Worm (Caenorhabditis elegans): ENCODE measurements around the gene ZK686.6.
A peak's percentile ranks its signal among the peaks of the same experiment; 100 is the strongest.

The ZK686.6 gene

ce11 chrIII:7795311-7795710 is 22.5 kb upstream of the ZK686.6 start, which contains the start of gene cyk-7:
TSS of gene cyk-7 (minus strand) at chrIII:7795409.
- TF ChIP-seq hlh-1 (tag; optimal IDR thresholded peaks at IDR 0.05), result no peak
- no peak for TF ChIP-seq nhr-28 (tag; optimal IDR thresholded peaks at IDR 0.05)
- TF ChIP-seq unc-39 (tag; optimal IDR thresholded peaks at IDR 0.05), result no peak
- no peak for TF ChIP-seq nhr-76 (tag; optimal IDR thresholded peaks at IDR 0.05)
- no peak for TF ChIP-seq snpc-4 (tag; optimal IDR thresholded peaks at IDR 0.05)
- no peak for TF ChIP-seq lin-32 (GFP tag; optimal IDR thresholded peaks at IDR 0.05)
- TF ChIP-seq tbx-8 (GFP tag; optimal IDR thresholded peaks at IDR 0.05), result no peak
- TF ChIP-seq ceh-39 (tag; optimal IDR thresholded peaks at IDR 0.05), result no peak
- no peak for TF ChIP-seq bed-3 (GFP tag; optimal IDR thresholded peaks at IDR 0.05)
- no peak for TF ChIP-seq nhr-237 (tag; optimal IDR thresholded peaks at IDR 0.05)
- no peak for TF ChIP-seq elt-3 (tag; optimal IDR thresholded peaks at IDR 0.05)
- TF ChIP-seq ceh-43 (GFP tag; optimal IDR thresholded peaks at IDR 0.05), result no peak
- TF ChIP-seq unc-62 (GFP tag; optimal IDR thresholded peaks at IDR 0.05), result no peak
- no peak for TF ChIP-seq sptf-1 (tag; optimal IDR thresholded peaks at IDR 0.05)
- TF ChIP-seq mab-5 (tag; optimal IDR thresholded peaks at IDR 0.05), result no peak
- no peak for TF ChIP-seq ces-1 (GFP tag; optimal IDR thresholded peaks at IDR 0.05)
- TF ChIP-seq M03D4.4 (tag; optimal IDR thresholded peaks at IDR 0.05), result no peak
- no peak for TF ChIP-seq drap-1 (GFP tag; optimal IDR thresholded peaks at IDR 0.05)
- TF ChIP-seq ztf-11 (tag; optimal IDR thresholded peaks at IDR 0.05), result no peak
- TF ChIP-seq pha-4 (tag; optimal IDR thresholded peaks at IDR 0.05), result no peak

- TF ChIP-seq ceh-43 (GFP tag; optimal IDR thresholded peaks at IDR 0.05) (no peak), cnd-1 (tag; optimal IDR thresholded peaks at IDR 0.05) (no peak), snpc-4 (tag; optimal IDR thresholded peaks at IDR 0.05) (no peak), unc-39 (tag; optimal IDR thresholded peaks at IDR 0.05) (no peak), unc-62 (GFP tag; optimal IDR thresholded peaks at IDR 0.05) (no peak), ham-2 (GFP tag; optimal IDR thresholded peaks at IDR 0.05) (no peak), pha-4 (tag; optimal IDR thresholded peaks at IDR 0.05) (no peak), drap-1 (GFP tag; optimal IDR thresholded peaks at IDR 0.05) (no peak), lin-13 (tag; optimal IDR thresholded peaks at IDR 0.05) (no peak), nhr-28 (tag; optimal IDR thresholded peaks at IDR 0.05) (no peak), mab-5 (tag; optimal IDR thresholded peaks at IDR 0.05) (no peak), flh-1 (GFP tag; optimal IDR thresholded peaks at IDR 0.05) (no peak), nhr-2 (tag; optimal IDR thresholded peaks at IDR 0.05) (no peak), elt-1 (tag; optimal IDR thresholded peaks at IDR 0.05; ENCODE audit: borderline replicate concordance, insufficient read depth) (no peak), bed-3 (GFP tag; optimal IDR thresholded peaks at IDR 0.05) (no peak), mls-2 (tag; optimal IDR thresholded peaks at IDR 0.05) (no peak), zip-8 (tag; optimal IDR thresholded peaks at IDR 0.05) (no peak), nhr-12 (tag; optimal IDR thresholded peaks at IDR 0.05) (no peak), nhr-76 (tag; optimal IDR thresholded peaks at IDR 0.05) (no peak)
Measured at ce11 chrIII:7792970-7793369, 20.2 kb upstream of the ZK686.6 start.

- TF ChIP-seq lin-32 (GFP tag; optimal IDR thresholded peaks at IDR 0.05) (no peak), flh-1 (GFP tag; optimal IDR thresholded peaks at IDR 0.05) (no peak), lsy-2 (tag; optimal IDR thresholded peaks at IDR 0.05) (peak; percentile 83)
Measured at ce11 chrIII:7792209-7792608, 19.4 kb upstream of the ZK686.6 start.

- peak; percentile 63 for TF ChIP-seq unc-62 (GFP tag; optimal IDR thresholded peaks at IDR 0.05)
- no peak for TF ChIP-seq nhr-12 (tag; optimal IDR thresholded peaks at IDR 0.05)
- TF ChIP-seq mls-2 (tag; optimal IDR thresholded peaks at IDR 0.05), result no peak
- TF ChIP-seq mab-5 (tag; optimal IDR thresholded peaks at IDR 0.05), result peak; percentile 51
- no peak for TF ChIP-seq lin-13 (tag; optimal IDR thresholded peaks at IDR 0.05)
- no peak for TF ChIP-seq drap-1 (GFP tag; optimal IDR thresholded peaks at IDR 0.05)
- TF ChIP-seq lin-32 (GFP tag; optimal IDR thresholded peaks at IDR 0.05), result no peak
- no peak for TF ChIP-seq nhr-28 (tag; optimal IDR thresholded peaks at IDR 0.05)
- TF ChIP-seq zip-8 (tag; optimal IDR thresholded peaks at IDR 0.05), result no peak
- TF ChIP-seq mep-1 (tag; optimal IDR thresholded peaks at IDR 0.05), result no peak
- TF ChIP-seq lsy-2 (tag; optimal IDR thresholded peaks at IDR 0.05), result peak; percentile 59
- TF ChIP-seq blmp-1 (tag; optimal IDR thresholded peaks at IDR 0.05), result no peak
- no peak for TF ChIP-seq bed-3 (GFP tag; optimal IDR thresholded peaks at IDR 0.05)
- TF ChIP-seq hlh-1 (tag; optimal IDR thresholded peaks at IDR 0.05), result no peak
- no peak for TF ChIP-seq sem-2 (GFP tag; optimal IDR thresholded peaks at IDR 0.05)
- TF ChIP-seq ceh-39 (tag; optimal IDR thresholded peaks at IDR 0.05), result no peak
- no peak for TF ChIP-seq ham-2 (GFP tag; optimal IDR thresholded peaks at IDR 0.05)
- TF ChIP-seq unc-120 (tag; optimal IDR thresholded peaks at IDR 0.05; ENCODE audit: poor library complexity, severe bottlenecking), result no peak
- no peak for TF ChIP-seq flh-1 (GFP tag; optimal IDR thresholded peaks at IDR 0.05)
- no peak for TF ChIP-seq nhr-237 (tag; optimal IDR thresholded peaks at IDR 0.05)
Measured at ce11 chrIII:7790522-7790921, 17.7 kb upstream of the ZK686.6 start.
